Worm (Caenorhabditis elegans) whole organism, L1 larva: ENCODE results near the gene math-38.

Experiments used
- Y116A8C.19 ChIP-seq: sonication (generic microtip); optimal IDR thresholded peaks from 2 replicates; lab custom pipeline; 2016; ENCODE audit warnings: missing compliant biosample characterization, missing genetic modification characterization, borderline replicate concordance
- aly-2 ChIP-seq: fragments of 150-350 bp; optimal IDR thresholded peaks from 2 replicates; lab custom pipeline; 2014; ENCODE audit warnings: missing biosample characterization, missing genetic modification characterization
- ama-1 ChIP-seq: fragments of 150-350 bp; optimal IDR thresholded peaks from 2 replicates; lab custom pipeline; 2014
- dpl-1 ChIP-seq, 3 experiments: fragments of 150-350 bp in 2 of 3; sonication (generic microtip) in 1 of 3; optimal IDR thresholded peaks; 2 replicates each; lab custom pipeline; 2014 to 2017; ENCODE audit warnings: missing biosample characterization in 3 of 3, missing genetic modification characterization in 3 of 3, missing genetic modification reagents in 3 of 3
- nhr-19 ChIP-seq: fragments of 200-800 bp; sonication (Bioruptor generic); conservative IDR thresholded peaks from 2 replicates; pipeline ENCODE4 v1.3.6; 2022; ENCODE audit warnings: missing genetic modification characterization, missing compliant biosample characterization
- nhr-20 ChIP-seq: sonication (generic microtip); optimal IDR thresholded peaks from 2 replicates; lab custom pipeline; 2016; ENCODE audit warnings: mild to moderate bottlenecking, missing genetic modification characterization, missing compliant biosample characterization
- nhr-76 ChIP-seq: sonication (generic microtip); optimal IDR thresholded peaks from 2 replicates; lab custom pipeline; 2017; ENCODE audit warnings: missing biosample characterization, missing genetic modification characterization
- rnt-1 ChIP-seq: sonication (generic microtip); optimal IDR thresholded peaks from 2 replicates; lab custom pipeline; 2016; ENCODE audit warnings: mild to moderate bottlenecking, missing genetic modification characterization, moderate library complexity, missing compliant biosample characterization

DNA sequence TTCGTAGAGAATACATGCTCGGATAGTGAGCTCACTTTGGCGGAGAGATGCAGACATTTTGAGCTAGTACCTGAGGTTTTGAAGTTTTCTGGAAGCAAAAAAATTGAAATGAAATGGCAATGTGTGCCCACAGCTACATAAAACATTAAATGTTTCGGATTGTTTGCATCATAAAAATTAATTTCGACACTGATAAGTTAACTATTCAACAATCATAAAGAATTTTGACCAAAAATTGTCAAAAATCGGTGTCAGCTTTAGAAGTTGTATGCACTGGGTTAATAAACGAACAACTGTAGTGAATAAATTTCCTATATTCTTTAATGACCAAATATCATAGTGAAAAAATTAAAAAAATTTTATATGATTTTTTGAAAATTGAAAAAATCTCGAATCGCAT is 39.2 kb upstream of the math-38 start, which contains the start of gene fbxa-166:
- no peak for TF ChIP-seq Y116A8C.19 (tag; lab: Kevin White, UChicago)
- TF ChIP-seq ama-1 (lab: Kevin White, UChicago): no peak
- TF ChIP-seq nhr-76 (tag; lab: Kevin White, UChicago): no peak
- TF ChIP-seq rnt-1: no peak
- no peak for TF ChIP-seq dpl-1 (GFP tag; optimal IDR thresholded peaks at IDR 0.05; lab: Kevin White, UChicago)
- TF ChIP-seq nhr-19 (GFP tag; lab: Robert Waterston, UW): no peak
- TF ChIP-seq nhr-20: no peak
- TF ChIP-seq aly-2 (tag; lab: Kevin White, UChicago): no peak
